Worm (Caenorhabditis elegans) whole organism, L4 larva: ENCODE data around the gene Y41D4B.24.
A peak's percentile ranks its signal among the peaks of the same experiment; 100 is the strongest.

Source experiments
- F10B5.3 ChIP-seq: sonication (generic microtip); optimal IDR thresholded peaks from 2 replicates; lab custom pipeline; 2016; ENCODE audit warnings: mild to moderate bottlenecking, missing genetic modification characterization, missing compliant biosample characterization
- F37D6.2 ChIP-seq: sonication (generic microtip); optimal IDR thresholded peaks from 2 replicates; lab custom pipeline; 2016; ENCODE audit warnings: mild to moderate bottlenecking, missing genetic modification characterization, missing compliant biosample characterization
- R02D3.7 ChIP-seq: fragments of 150-350 bp; sonication (generic microtip); optimal IDR thresholded peaks from 3 replicates; lab custom pipeline; 2014; ENCODE audit warnings: missing biosample characterization, missing genetic modification characterization
- T20F7.1 ChIP-seq: fragments of 200-800 bp; sonication (Bioruptor generic); optimal IDR thresholded peaks from 2 replicates; lab custom pipeline; 2018; ENCODE audit warnings: mild to moderate bottlenecking, missing genetic modification characterization, missing compliant biosample characterization
- Y5F2A.4 ChIP-seq: fragments of 200-800 bp; sonication (Bioruptor generic); optimal IDR thresholded peaks from 2 replicates; lab custom pipeline; 2018; ENCODE audit warnings: mild to moderate bottlenecking, missing genetic modification characterization, missing compliant biosample characterization
- ZK546.5 ChIP-seq, 2 experiments: sonication (generic microtip); optimal IDR thresholded peaks; 2 replicates each; lab custom pipeline; 2017; ENCODE audit warnings: missing biosample characterization in 2 of 2, missing genetic modification characterization in 2 of 2
- aha-1 ChIP-seq: fragments of 150-350 bp; peaks from one replicate; lab custom pipeline; 2014; ENCODE audit warnings: missing biosample characterization, missing genetic modification characterization
- aly-2 ChIP-seq: sonication (generic microtip); optimal IDR thresholded peaks from 2 replicates; lab custom pipeline; 2018; ENCODE audit warnings: missing biosample characterization, missing genetic modification characterization
- daf-12 ChIP-seq: fragments of 150-350 bp; optimal IDR thresholded peaks from 2 replicates; lab custom pipeline; 2014; ENCODE audit warnings: missing biosample characterization, missing genetic modification reagents, missing genetic modification characterization
- daf-19 ChIP-seq: fragments of 200-800 bp; sonication (Bioruptor generic); conservative IDR thresholded peaks from 2 replicates; pipeline ENCODE4 v1.3.6; 2022; ENCODE audit warnings: missing genetic modification characterization, missing compliant biosample characterization
- dmd-6 ChIP-seq: fragments of 200-800 bp; sonication (Bioruptor generic); IDR thresholded peaks from 2 replicates; pipeline ENCODE4 v1.3.6; 2022; ENCODE audit warnings: missing genetic modification reagents, missing genetic modification characterization, missing compliant biosample characterization
- duxl-1 ChIP-seq: sonication (generic microtip); optimal IDR thresholded peaks from 2 replicates; lab custom pipeline; 2016; ENCODE audit warnings: mild to moderate bottlenecking, missing genetic modification characterization, moderate library complexity, missing compliant biosample characterization; ENCODE audit not compliant: poor library complexity
- dve-1 ChIP-seq: sonication (generic microtip); optimal IDR thresholded peaks from 2 replicates; lab custom pipeline; 2017; ENCODE audit warnings: antibody characterized with exemption, mild to moderate bottlenecking, missing genetic modification characterization, missing compliant biosample characterization; ENCODE audit not compliant: insufficient read depth
- fos-1 ChIP-seq: fragments of 150-350 bp; optimal IDR thresholded peaks from 2 replicates; lab custom pipeline; 2014; ENCODE audit warnings: missing biosample characterization, missing genetic modification characterization
- gei-8 ChIP-seq: fragments of 200-800 bp; sonication (Bioruptor generic); optimal IDR thresholded peaks from 2 replicates; lab custom pipeline; 2018; ENCODE audit warnings: mild to moderate bottlenecking, missing genetic modification characterization, missing compliant biosample characterization
- hif-1 ChIP-seq, 2 experiments: sonication (generic microtip); optimal IDR thresholded peaks; 2 replicates each; lab custom pipeline; 2016 to 2017; ENCODE audit warnings: missing compliant biosample characterization in 2 of 2, missing genetic modification characterization in 2 of 2, missing genetic modification reagents in 2 of 2, missing genotype in 2 of 2, mild to moderate bottlenecking in 1 of 2
- hlh-11 ChIP-seq: fragments of 200-800 bp; sonication (Bioruptor generic); optimal IDR thresholded peaks from 2 replicates; lab custom pipeline; 2018; ENCODE audit warnings: mild to moderate bottlenecking, missing genetic modification characterization, missing compliant biosample characterization
- hlh-30 ChIP-seq: sonication (generic microtip); optimal IDR thresholded peaks from 2 replicates; lab custom pipeline; 2017; ENCODE audit warnings: antibody characterized with exemption, mild to moderate bottlenecking, missing genetic modification characterization, missing compliant biosample characterization; ENCODE audit not compliant: insufficient read depth
- hmg-1.1 ChIP-seq: fragments of 200-800 bp; sonication (Bioruptor generic); IDR thresholded peaks from 2 replicates; pipeline ENCODE4 v1.3.6; 2022; ENCODE audit warnings: missing genetic modification reagents, missing genetic modification characterization, missing compliant biosample characterization
- jun-1 ChIP-seq: fragments of 150-350 bp; optimal IDR thresholded peaks from 2 replicates; lab custom pipeline; 2014; ENCODE audit warnings: missing biosample characterization, missing genetic modification reagents, missing genetic modification characterization
- lin-1 ChIP-seq: fragments of 200-800 bp; sonication (Bioruptor generic); IDR thresholded peaks from 2 replicates; pipeline ENCODE4 v1.3.6; 2022; ENCODE audit warnings: missing genetic modification reagents, missing genetic modification characterization, missing compliant biosample characterization
- lin-13 ChIP-seq: fragments of 150-350 bp; optimal IDR thresholded peaks from 2 replicates; lab custom pipeline; 2014; ENCODE audit warnings: missing biosample characterization, missing genetic modification reagents, missing genetic modification characterization
- lin-15B ChIP-seq: fragments of 150-350 bp; sonication (generic microtip); optimal IDR thresholded peaks from 3 replicates; lab custom pipeline; 2014; ENCODE audit warnings: missing biosample characterization, missing genetic modification characterization
- lin-29 ChIP-seq: fragments of 200-800 bp; sonication (Bioruptor generic); IDR thresholded peaks from 2 replicates; pipeline ENCODE4 v1.3.6; 2022; ENCODE audit warnings: missing genetic modification reagents, missing genetic modification characterization, missing compliant biosample characterization
- lin-38 ChIP-seq: fragments of 200-800 bp; sonication (Bioruptor generic); IDR thresholded peaks from 2 replicates; pipeline ENCODE4 v1.3.6; 2022; ENCODE audit warnings: missing genetic modification reagents, missing genetic modification characterization, missing compliant biosample characterization
- lsy-2 ChIP-seq, 2 experiments: fragments of 150-350 bp in 1 of 2; sonication (generic microtip) in 1 of 2; optimal IDR thresholded peaks; 2 replicates each; lab custom pipeline; 2014 to 2017; ENCODE audit warnings: missing biosample characterization in 2 of 2, missing genetic modification characterization in 2 of 2
- madf-9 ChIP-seq: fragments of 200-800 bp; sonication (Bioruptor generic); conservative IDR thresholded peaks from 2 replicates; pipeline ENCODE4 v1.3.6; 2022; ENCODE audit warnings: missing genetic modification reagents, missing genetic modification characterization, missing compliant biosample characterization
- mdt-29 ChIP-seq: fragments of 200-800 bp; sonication (Bioruptor generic); IDR thresholded peaks from 2 replicates; pipeline ENCODE4 v1.3.6; 2022; ENCODE audit warnings: missing genetic modification reagents, missing genetic modification characterization, missing compliant biosample characterization
- mep-1 ChIP-seq: fragments of 150-350 bp; sonication (generic microtip); optimal IDR thresholded peaks from 3 replicates; lab custom pipeline; 2014; ENCODE audit warnings: missing biosample characterization, missing genetic modification characterization
- mes-2 ChIP-seq: sonication (generic microtip); optimal IDR thresholded peaks from 2 replicates; lab custom pipeline; 2016; ENCODE audit warnings: missing genotype, mild to moderate bottlenecking, missing genetic modification characterization, missing compliant biosample characterization; ENCODE audit not compliant: poor library complexity, severe bottlenecking
- nhr-10 ChIP-seq: fragments of 150-350 bp; optimal IDR thresholded peaks from 2 replicates; lab custom pipeline; 2014; ENCODE audit warnings: missing biosample characterization, missing genetic modification characterization
- nhr-11 ChIP-seq: fragments of 150-350 bp; optimal IDR thresholded peaks from 2 replicates; lab custom pipeline; 2014; ENCODE audit warnings: missing biosample characterization, missing genetic modification characterization
- nhr-25 ChIP-seq: sonication (generic microtip); optimal IDR thresholded peaks from 2 replicates; lab custom pipeline; 2017; ENCODE audit warnings: missing genetic modification characterization, mild to moderate bottlenecking, missing compliant biosample characterization, antibody characterized with exemption, moderate library complexity, borderline replicate concordance; ENCODE audit not compliant: insufficient read depth
- nhr-28 ChIP-seq: fragments of 150-350 bp; optimal IDR thresholded peaks from 2 replicates; lab custom pipeline; 2014; ENCODE audit warnings: missing biosample characterization, missing genetic modification characterization
- nhr-6 ChIP-seq: fragments of 150-350 bp; optimal IDR thresholded peaks from 2 replicates; lab custom pipeline; 2014; ENCODE audit warnings: missing biosample characterization, missing genetic modification characterization
- nhr-76 ChIP-seq: fragments of 150-350 bp; optimal IDR thresholded peaks from 2 replicates; lab custom pipeline; 2014; ENCODE audit warnings: missing biosample characterization, missing genetic modification characterization
- pha-4 ChIP-seq, 2 experiments: fragments of 150-350 bp in 1 of 2; fragments of 200-800 bp in 1 of 2; sonication (Bioruptor generic) in 1 of 2; IDR thresholded peaks in 1 of 2; optimal IDR thresholded peaks in 1 of 2; 2 replicates each; pipeline versions ENCODE4 v1.3.6 to Lab custom; 2014 to 2022; ENCODE audit warnings: missing genetic modification characterization in 2 of 2, missing genetic modification reagents in 2 of 2, missing biosample characterization in 1 of 2, missing compliant biosample characterization in 1 of 2
- saeg-2 ChIP-seq: fragments of 200-800 bp; sonication (Bioruptor generic); IDR thresholded peaks from 2 replicates; pipeline ENCODE4 v1.3.6; 2022; ENCODE audit warnings: missing genetic modification reagents, missing genetic modification characterization, missing compliant biosample characterization
- sdz-12 ChIP-seq: fragments of 200-800 bp; sonication (Bioruptor generic); optimal IDR thresholded peaks from 2 replicates; lab custom pipeline; 2018; ENCODE audit warnings: mild to moderate bottlenecking, missing genetic modification characterization, missing compliant biosample characterization
- skn-1 ChIP-seq: fragments of 150-350 bp; optimal IDR thresholded peaks from 2 replicates; lab custom pipeline; 2014; ENCODE audit warnings: missing biosample characterization, missing genetic modification characterization
- snpc-1.2 ChIP-seq: fragments of 200-800 bp; sonication (Bioruptor generic); IDR thresholded peaks from 2 replicates; pipeline ENCODE4 v1.3.6; 2022; ENCODE audit warnings: missing genetic modification reagents, missing genetic modification characterization, missing compliant biosample characterization
- spr-3 ChIP-seq: fragments of 200-800 bp; sonication (Bioruptor generic); optimal IDR thresholded peaks from 2 replicates; lab custom pipeline; 2018; ENCODE audit warnings: mild to moderate bottlenecking, missing genetic modification characterization, missing compliant biosample characterization
- tra-1 ChIP-seq: fragments of 200-800 bp; sonication (Bioruptor generic); IDR thresholded peaks from 2 replicates; pipeline ENCODE4 v1.3.6; 2022; ENCODE audit warnings: missing genetic modification reagents, missing genetic modification characterization, missing compliant biosample characterization
- unc-130 ChIP-seq: sonication (generic microtip); optimal IDR thresholded peaks from 2 replicates; lab custom pipeline; 2016; ENCODE audit warnings: missing genetic modification reagents, missing genetic modification characterization, missing compliant biosample characterization
- unc-39 ChIP-seq: sonication (generic microtip); optimal IDR thresholded peaks from 2 replicates; lab custom pipeline; 2017; ENCODE audit warnings: missing biosample characterization, missing genetic modification characterization
- unc-62 ChIP-seq, 3 experiments: fragments of 150-350 bp in 1 of 3; sonication (generic microtip); optimal IDR thresholded peaks in 2 of 3; peaks in 1 of 3; 1 replicate in 1 of 3; 2 replicates in 2 of 3; lab custom pipeline; 2014 to 2017; ENCODE audit warnings: missing biosample characterization in 3 of 3, missing genetic modification characterization in 3 of 3, missing genetic modification reagents in 3 of 3, missing genotype in 1 of 3
- zag-1 ChIP-seq: fragments of 150-350 bp; optimal IDR thresholded peaks from 2 replicates; lab custom pipeline; 2014; ENCODE audit warnings: missing biosample characterization, missing genetic modification characterization
- zfp-2 ChIP-seq: sonication (generic microtip); optimal IDR thresholded peaks from 2 replicates; lab custom pipeline; 2016; ENCODE audit warnings: mild to moderate bottlenecking, missing genetic modification characterization, missing compliant biosample characterization

The Y41D4B.24 gene

DNA sequence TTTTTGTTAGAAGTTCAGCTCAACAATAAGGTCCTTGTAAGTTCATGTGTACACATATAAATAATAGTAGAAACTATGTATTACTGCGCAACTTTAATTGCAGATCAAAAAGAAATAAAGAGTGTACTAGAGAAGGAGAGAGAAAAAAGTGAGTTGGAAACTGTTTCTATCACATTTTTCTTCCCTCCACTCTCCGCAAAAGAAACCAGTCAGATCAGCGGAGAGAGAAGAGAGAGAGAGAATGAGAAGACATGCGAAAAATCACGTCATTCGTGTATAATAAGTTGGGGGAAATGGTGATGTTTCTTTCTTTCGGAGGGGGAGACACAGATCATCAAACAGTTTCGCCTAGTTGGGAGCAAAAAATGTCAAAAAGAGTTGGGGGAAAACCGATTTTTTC lies 26.7 kb downstream of the Y41D4B.24 start (continued):
- peak; percentile 73 for TF ChIP-seq dmd-6

DNA sequence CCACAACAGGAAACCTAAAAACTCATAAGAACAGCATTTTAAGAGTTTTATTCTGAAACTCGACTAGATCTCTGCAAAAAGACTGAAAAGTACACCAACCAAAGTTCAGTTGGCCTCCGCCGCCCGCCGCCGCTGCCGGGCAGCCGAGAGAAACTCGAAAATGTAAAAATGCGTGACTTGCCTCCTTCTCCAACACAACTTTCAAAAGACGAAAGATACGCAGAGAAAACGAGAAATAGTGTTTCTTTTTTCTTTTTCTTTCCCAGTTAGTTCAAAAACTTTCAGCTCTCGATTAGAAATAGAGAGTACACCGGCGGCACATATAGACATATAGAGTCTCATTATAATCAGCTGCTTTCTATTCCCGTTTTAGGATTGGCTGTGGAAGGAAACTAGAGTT lies 32.2 kb downstream of the Y41D4B.24 start:
- TF ChIP-seq Y5F2A.4 (no peak), dve-1 (tag; lab: Kevin White, UChicago) (peak; percentile 55), mep-1 (peak; percentile 60), unc-39 (tag; lab: Kevin White, UChicago) (no peak), F37D6.2 (tag; lab: Kevin White, UChicago) (no peak), aha-1 (tag; lab: Kevin White, UChicago) (peak; percentile 78), hmg-1.1 (GFP tag; lab: Robert Waterston, UW) (no peak), nhr-10 (tag; lab: Kevin White, UChicago) (no peak), T20F7.1 (GFP tag; lab: Kevin White, UChicago) (peak; percentile 50), daf-19 (GFP tag; lab: Robert Waterston, UW) (no peak), lin-29 (GFP tag; lab: Robert Waterston, UW) (no peak), nhr-6 (tag; lab: Kevin White, UChicago) (no peak), nhr-11 (peak; percentile 10), spr-3 (GFP tag; lab: Kevin White, UChicago) (no peak), saeg-2 (GFP tag; lab: Robert Waterston, UW) (no peak), nhr-28 (tag; lab: Kevin White, UChicago) (peak; percentile 59), tra-1 (GFP tag; lab: Robert Waterston, UW) (no peak), madf-9 (GFP tag; lab: Robert Waterston, UW) (no peak), R02D3.7 (tag; lab: Kevin White, UChicago) (no peak), unc-130 (GFP tag; lab: Kevin White, UChicago) (no peak), aly-2 (tag; lab: Kevin White, UChicago) (no peak), sdz-12 (GFP tag; lab: Kevin White, UChicago) (no peak), lin-15B (tag; lab: Kevin White, UChicago) (no peak), hif-1 (tag; optimal IDR thresholded peaks at IDR 0.05; lab: Kevin White, UChicago) (peak in 1 of 2 experiments; percentile 44), mdt-29 (GFP tag; lab: Robert Waterston, UW) (no peak), gei-8 (GFP tag; lab: Kevin White, UChicago) (no peak), zfp-2 (tag; lab: Kevin White, UChicago) (no peak), fos-1 (tag; lab: Kevin White, UChicago) (no peak), hlh-11 (tag; lab: Kevin White, UChicago) (peak; percentile 69), lsy-2 (tag; optimal IDR thresholded peaks at IDR 0.05; lab: Kevin White, UChicago) (peak in 1 of 2 experiments; percentile 54), ZK546.5 (tag; optimal IDR thresholded peaks at IDR 0.05; lab: Kevin White, UChicago) (no peak), snpc-1.2 (GFP tag; lab: Robert Waterston, UW) (no peak), lin-38 (GFP tag; lab: Robert Waterston, UW) (no peak; the same call in 1 of the 2 replicates), nhr-25 (tag; lab: Kevin White, UChicago) (no peak), hlh-30 (peak; percentile 79), lin-1 (no peak), duxl-1 (tag; lab: Kevin White, UChicago) (no peak), zag-1 (tag; lab: Kevin White, UChicago) (no peak), mes-2 (tag; lab: Kevin White, UChicago) (no peak), lin-13 (no peak), F10B5.3 (tag; lab: Kevin White, UChicago) (no peak), daf-12 (tag; lab: Kevin White, UChicago) (no peak), unc-62 (GFP tag; optimal IDR thresholded peaks at IDR 0.05 in 1 of 2; lab: Kevin White, UChicago) (peak in 1 of 2 experiments; percentile 36), unc-62 (tag; optimal IDR thresholded peaks at IDR 0.05; lab: Kevin White, UChicago) (no peak), nhr-76 (tag; lab: Kevin White, UChicago) (no peak), skn-1 (tag; lab: Kevin White, UChicago) (no peak), pha-4 (GFP tag; IDR thresholded peaks at IDR 0.05; lab: Robert Waterston, UW) (no peak), pha-4 (tag; optimal IDR thresholded peaks at IDR 0.05; lab: Kevin White, UChicago) (no peak), jun-1 (tag; lab: Kevin White, UChicago) (no peak)
